Fruit fly (Drosophila melanogaster) whole organism, embryonic: ENCODE data around the gene CG15145.

ENCODE experiments used
- Abd-B ChIP-seq: fragments of 200-800 bp; sonication (Bioruptor generic); optimal IDR thresholded peaks from 2 replicates; lab custom pipeline; 2018; ENCODE audit warnings: missing biosample characterization, mild to moderate bottlenecking, missing genetic modification characterization, moderate library complexity
- Aef1 ChIP-seq: fragments of 200-800 bp; sonication (Bioruptor generic); IDR thresholded peaks from 3 replicates; pipeline ENCODE4 v1.3.6; 2022; ENCODE audit warnings: missing biosample characterization, missing genetic modification characterization
- Atf-2 ChIP-seq: fragments of 200-800 bp; sonication (Bioruptor generic); optimal IDR thresholded peaks from 2 replicates; lab custom pipeline; 2016; ENCODE audit warnings: missing biosample characterization, missing genetic modification characterization
- Atf3 ChIP-seq: fragments of 200-800 bp; sonication (Bioruptor generic); optimal IDR thresholded peaks from 3 replicates; lab custom pipeline; 2016; ENCODE audit warnings: missing biosample characterization, missing genetic modification characterization
- Awh ChIP-seq: fragments of 200-800 bp; sonication (Bioruptor generic); IDR thresholded peaks from 2 replicates; pipeline ENCODE4, ENCODE4 v1.3.6; 2022; ENCODE audit warnings: missing biosample characterization, missing genetic modification characterization
- CG10274 ChIP-seq: fragments of 200-800 bp; sonication (Bioruptor generic); optimal IDR thresholded peaks from 3 replicates; lab custom pipeline; 2017; ENCODE audit warnings: missing biosample characterization, mild to moderate bottlenecking, missing genetic modification characterization
- CG10462 ChIP-seq: fragments of 200-800 bp; sonication (Bioruptor generic); optimal IDR thresholded peaks from 2 replicates; lab custom pipeline; 2016; ENCODE audit warnings: missing biosample characterization, missing genetic modification characterization
- CG12236 ChIP-seq: fragments of 200-800 bp; sonication (Bioruptor generic); optimal IDR thresholded peaks from 2 replicates; lab custom pipeline; 2016; ENCODE audit warnings: missing biosample characterization, missing genetic modification characterization
- CG12769 ChIP-seq: fragments of 200-800 bp; sonication (Bioruptor generic); optimal IDR thresholded peaks from 2 replicates; lab custom pipeline; 2019; ENCODE audit warnings: missing biosample characterization, mild to moderate bottlenecking, missing genetic modification characterization, moderate library complexity
- CG12942 ChIP-seq: fragments of 200-800 bp; sonication (Bioruptor generic); optimal IDR thresholded peaks from 3 replicates; lab custom pipeline; 2016; ENCODE audit warnings: missing biosample characterization, missing genetic modification characterization
- CG1602 ChIP-seq: fragments of 200-800 bp; sonication (Bioruptor generic); optimal IDR thresholded peaks from 3 replicates; lab custom pipeline; 2016; ENCODE audit warnings: missing biosample characterization, missing genetic modification characterization
- CG17385 ChIP-seq: fragments of 200-800 bp; sonication (Bioruptor generic); optimal IDR thresholded peaks from 3 replicates; lab custom pipeline; 2018; ENCODE audit warnings: missing biosample characterization, mild to moderate bottlenecking, missing genetic modification characterization
- CG18011 ChIP-seq: fragments of 200-800 bp; sonication (Bioruptor generic); optimal IDR thresholded peaks from 2 replicates; lab custom pipeline; 2017; ENCODE audit warnings: missing biosample characterization, missing genetic modification characterization, mild to moderate bottlenecking, moderate library complexity, missing genotype
- CG2199 ChIP-seq: fragments of 200-800 bp; sonication (Bioruptor generic); IDR thresholded peaks from 3 replicates; pipeline ENCODE4 v1.3.6; 2022; ENCODE audit warnings: missing biosample characterization, missing genetic modification characterization
- CG30020 ChIP-seq: fragments of 200-800 bp; optimal IDR thresholded peaks from 2 replicates; lab custom pipeline; 2019; ENCODE audit warnings: missing biosample characterization, mild to moderate bottlenecking, missing genetic modification characterization, moderate library complexity
- CG3065 ChIP-seq: fragments of 200-800 bp; sonication (Bioruptor generic); optimal IDR thresholded peaks from 2 replicates; lab custom pipeline; 2016; ENCODE audit warnings: missing biosample characterization, missing genetic modification characterization
- CG4730 ChIP-seq: fragments of 200-800 bp; sonication (Bioruptor generic); IDR thresholded peaks from 2 replicates; pipeline ENCODE4 v1.3.6; 2022; ENCODE audit warnings: missing biosample characterization, missing genetic modification characterization
- CG6854 ChIP-seq: fragments of 200-800 bp; sonication (Bioruptor generic); optimal IDR thresholded peaks from 3 replicates; lab custom pipeline; 2017; ENCODE audit warnings: missing biosample characterization, mild to moderate bottlenecking, missing genetic modification characterization
- CG7556 ChIP-seq: fragments of 200-800 bp; sonication (Bioruptor generic); optimal IDR thresholded peaks from 2 replicates; lab custom pipeline; 2017; ENCODE audit warnings: missing biosample characterization, mild to moderate bottlenecking, missing genetic modification characterization
- CG7963 ChIP-seq: fragments of 200-800 bp; sonication (Bioruptor generic); IDR thresholded peaks from 3 replicates; pipeline ENCODE4 v1.3.6; 2022; ENCODE audit warnings: missing biosample characterization, missing genetic modification characterization; ENCODE audit not compliant: partially characterized antibody
- CG8388 ChIP-seq: fragments of 200-800 bp; sonication (Bioruptor generic); optimal IDR thresholded peaks from 2 replicates; lab custom pipeline; 2019; ENCODE audit warnings: missing biosample characterization, mild to moderate bottlenecking, missing genetic modification characterization, moderate library complexity
- CrebB ChIP-seq: fragments of 200-800 bp; sonication (Bioruptor generic); optimal IDR thresholded peaks from 3 replicates; lab custom pipeline; 2018; ENCODE audit warnings: missing biosample characterization, mild to moderate bottlenecking, missing genetic modification characterization
- D19A ChIP-seq: fragments of 200-800 bp; optimal IDR thresholded peaks from 3 replicates; lab custom pipeline; 2019; ENCODE audit warnings: missing biosample characterization, mild to moderate bottlenecking, missing genetic modification characterization, moderate library complexity
- Dek ChIP-seq: fragments of 200-800 bp; sonication (Bioruptor generic); optimal IDR thresholded peaks from 3 replicates; lab custom pipeline; 2019; ENCODE audit warnings: missing biosample characterization, mild to moderate bottlenecking, missing genetic modification characterization, moderate library complexity
- Drgx ChIP-seq: fragments of 200-800 bp; sonication (Bioruptor generic); IDR thresholded peaks from 2 replicates; pipeline ENCODE4 v1.3.6; 2022; ENCODE audit warnings: missing biosample characterization, missing genetic modification characterization
- HLH3B ChIP-seq: fragments of 200-800 bp; sonication (Bioruptor generic); IDR thresholded peaks from 2 replicates; pipeline ENCODE4 v1.3.6; 2022; ENCODE audit warnings: missing biosample characterization, missing genetic modification characterization
- HLH4C ChIP-seq: fragments of 200-800 bp; sonication (Bioruptor generic); IDR thresholded peaks from 3 replicates; pipeline ENCODE4 v1.3.6; 2022; ENCODE audit warnings: missing biosample characterization, missing genetic modification characterization; ENCODE audit not compliant: partially characterized antibody
- HLH54F ChIP-seq: fragments of 200-800 bp; sonication (Bioruptor generic); optimal IDR thresholded peaks from 3 replicates; lab custom pipeline; 2016; ENCODE audit warnings: missing biosample characterization, missing genetic modification characterization
- Mad ChIP-seq: fragments of 200-800 bp; sonication (Bioruptor generic); optimal IDR thresholded peaks from 2 replicates; lab custom pipeline; 2016; ENCODE audit warnings: missing biosample characterization, missing genetic modification characterization
- Max ChIP-seq: fragments of 200-800 bp; sonication (Bioruptor generic); optimal IDR thresholded peaks from 2 replicates; lab custom pipeline; 2016; ENCODE audit warnings: missing biosample characterization, mild to moderate bottlenecking, missing genetic modification characterization
- Mes4 ChIP-seq: fragments of 200-800 bp; sonication (Bioruptor generic); optimal IDR thresholded peaks from 2 replicates; lab custom pipeline; 2016; ENCODE audit warnings: missing biosample characterization, missing genetic modification characterization
- Side ChIP-seq: fragments of 200-800 bp; sonication (Bioruptor generic); optimal IDR thresholded peaks from 2 replicates; lab custom pipeline; 2016; ENCODE audit warnings: missing biosample characterization, missing genetic modification characterization
- Sox102F ChIP-seq: fragments of 200-800 bp; sonication (Bioruptor generic); optimal IDR thresholded peaks from 2 replicates; lab custom pipeline; 2018; ENCODE audit warnings: missing biosample characterization, mild to moderate bottlenecking, missing genetic modification characterization, moderate library complexity
- Usf ChIP-seq: fragments of 200-800 bp; sonication (Bioruptor generic); optimal IDR thresholded peaks from 2 replicates; lab custom pipeline; 2017; ENCODE audit warnings: missing genotype, missing biosample characterization, missing genetic modification characterization
- amos ChIP-seq: fragments of 200-800 bp; sonication (Bioruptor generic); IDR thresholded peaks from 2 replicates; pipeline ENCODE4 v1.3.6; 2022; ENCODE audit warnings: missing biosample characterization, missing genetic modification characterization; ENCODE audit not compliant: partially characterized antibody
- ci ChIP-seq: fragments of 200-800 bp; sonication (Bioruptor generic); IDR thresholded peaks from 3 replicates; pipeline ENCODE4 v1.3.6; 2022; ENCODE audit warnings: missing biosample characterization, missing genetic modification characterization
- cwo ChIP-seq: fragments of 200-800 bp; sonication (Bioruptor generic); optimal IDR thresholded peaks from 3 replicates; lab custom pipeline; 2017; ENCODE audit warnings: missing biosample characterization, missing genetic modification characterization, mild to moderate bottlenecking, moderate library complexity, missing genetic modification reagents
- exex ChIP-seq: fragments of 200-800 bp; sonication (Bioruptor generic); optimal IDR thresholded peaks from 4 replicates; lab custom pipeline; 2018; ENCODE audit warnings: missing biosample characterization, mild to moderate bottlenecking, missing genetic modification characterization, moderate library complexity
- fd3F ChIP-seq: fragments of 200-800 bp; sonication (Bioruptor generic); optimal IDR thresholded peaks from 2 replicates; lab custom pipeline; 2018; ENCODE audit warnings: missing biosample characterization, mild to moderate bottlenecking, missing genetic modification characterization, moderate library complexity
- fu2 ChIP-seq: fragments of 200-800 bp; sonication (Bioruptor generic); optimal IDR thresholded peaks from 2 replicates; lab custom pipeline; 2016; ENCODE audit warnings: missing biosample characterization, missing genetic modification characterization
- gem ChIP-seq: fragments of 200-800 bp; sonication (Bioruptor generic); optimal IDR thresholded peaks from 2 replicates; lab custom pipeline; 2019; ENCODE audit warnings: missing biosample characterization, mild to moderate bottlenecking, missing genetic modification characterization, moderate library complexity
- hth ChIP-seq: fragments of >200 bp; optimal IDR thresholded peaks from 2 replicates; lab custom pipeline; 2017; ENCODE audit warnings: inconsistent platforms
- kah ChIP-seq: fragments of 200-800 bp; sonication (Bioruptor generic); optimal IDR thresholded peaks from 2 replicates; lab custom pipeline; 2018; ENCODE audit warnings: missing biosample characterization, mild to moderate bottlenecking, missing genetic modification characterization
- nau ChIP-seq: fragments of 200-800 bp; sonication (Bioruptor generic); optimal IDR thresholded peaks from 3 replicates; lab custom pipeline; 2017; ENCODE audit warnings: missing biosample characterization, mild to moderate bottlenecking, missing genetic modification characterization, missing genetic modification reagents
- slbo ChIP-seq: fragments of 200-800 bp; sonication (Bioruptor generic); IDR thresholded peaks from 2 replicates; pipeline ENCODE4 v1.3.6; 2022; ENCODE audit warnings: missing biosample characterization, missing genetic modification characterization
- sob ChIP-seq: fragments of 200-800 bp; sonication (Bioruptor generic); IDR thresholded peaks from 2 replicates; pipeline ENCODE4 v1.3.6; 2022; ENCODE audit warnings: missing biosample characterization, missing genetic modification characterization
- tna ChIP-seq: fragments of 200-800 bp; sonication (Bioruptor generic); IDR thresholded peaks from 2 replicates; pipeline ENCODE4 v1.3.6; 2022; ENCODE audit warnings: missing biosample characterization, missing genetic modification characterization; ENCODE audit not compliant: partially characterized antibody
- twi ChIP-seq: fragments of 200-800 bp; optimal IDR thresholded peaks from 2 replicates; lab custom pipeline; 2019; ENCODE audit warnings: missing biosample characterization, mild to moderate bottlenecking, missing genetic modification characterization, moderate library complexity
- vvl ChIP-seq: fragments of 200-800 bp; sonication (Bioruptor generic); IDR thresholded peaks from 2 replicates; pipeline ENCODE4 v1.3.6; 2022; ENCODE audit warnings: missing biosample characterization, missing genetic modification characterization
- wdn ChIP-seq: fragments of 200-800 bp; sonication (Bioruptor generic); IDR thresholded peaks from 2 replicates; pipeline ENCODE4 v1.3.6; 2022; ENCODE audit warnings: missing biosample characterization, missing genetic modification characterization

The CG15145 gene

dm6 chr2L:17480943-17481580 is 51.0 kb downstream of the CG15145 start, which contains the start of the genes fws and Lamtor3 (continued):
- TF ChIP-seq Sox102F: peak; percentile 99
- TF ChIP-seq D19A (tag; lab: Kevin White, UChicago): peak; percentile 93
- peak; percentile 99 for TF ChIP-seq CG4730 (GFP tag; lab: Robert Waterston, UW)
- TF ChIP-seq nau (GFP tag; lab: Kevin White, UChicago): peak; percentile 96
- peak; percentile 100 for TF ChIP-seq Drgx (GFP tag; lab: Robert Waterston, UW)
- peak; percentile 100 for TF ChIP-seq gem (tag; lab: Kevin White, UChicago)
- TF ChIP-seq sob (GFP tag; lab: Robert Waterston, UW): peak; percentile 99
- TF ChIP-seq CG1602: peak; percentile 97
- TF ChIP-seq CG12236 (GFP tag; lab: Kevin White, UChicago): peak; percentile 57
- TF ChIP-seq HLH3B: peak; percentile 99
- peak; percentile 84 for TF ChIP-seq CG10274 (GFP tag; lab: Kevin White, UChicago)
- TF ChIP-seq twi (tag; lab: Kevin White, UChicago): peak; percentile 92
- TF ChIP-seq hth (lab: Kevin White, UChicago): no peak
- peak; percentile 92 for TF ChIP-seq Max (GFP tag; lab: Kevin White, UChicago)
- peak; percentile 72 for TF ChIP-seq Side
- peak; percentile 96 for TF ChIP-seq CG12942
- peak; percentile 93 for TF ChIP-seq CG6854 (GFP tag; lab: Kevin White, UChicago)
- TF ChIP-seq HLH54F (GFP tag; lab: Kevin White, UChicago): peak; percentile 92
- no peak for TF ChIP-seq amos (GFP tag; lab: Robert Waterston, UW)
- peak; percentile 71 for TF ChIP-seq HLH4C
- peak; percentile 99 for TF ChIP-seq Aef1 (GFP tag; lab: Robert Waterston, UW)
- TF ChIP-seq Abd-B (GFP tag; lab: Kevin White, UChicago): peak; percentile 98
- peak; percentile 96 for TF ChIP-seq Mad (GFP tag; lab: Kevin White, UChicago)
- TF ChIP-seq CG30020 (tag; lab: Kevin White, UChicago): peak; percentile 85
- peak; percentile 72 for TF ChIP-seq Mes4 (GFP tag; lab: Kevin White, UChicago)
- TF ChIP-seq cwo: peak; percentile 95
- TF ChIP-seq CG12769 (tag; lab: Kevin White, UChicago): peak; percentile 95
- TF ChIP-seq Atf-2 (GFP tag; lab: Kevin White, UChicago): peak; percentile 68
- 0 out of 3 replicates have a peak, but pooled peaks have one; percentile 43 for TF ChIP-seq CG7963 (GFP tag; lab: Robert Waterston, UW)
- TF ChIP-seq CrebB (tag; lab: Kevin White, UChicago): peak; percentile 95
- TF ChIP-seq fd3F (GFP tag; lab: Kevin White, UChicago): peak; percentile 98
- TF ChIP-seq CG10462 (GFP tag; lab: Kevin White, UChicago): peak; percentile 95
- peak; percentile 100 for TF ChIP-seq vvl
- TF ChIP-seq tna (GFP tag; lab: Robert Waterston, UW): no peak; the same call in 1 of the 2 replicates
- peak; percentile 100 for TF ChIP-seq slbo
- TF ChIP-seq Atf3 (GFP tag; lab: Kevin White, UChicago): peak; percentile 79
- peak; percentile 99 for TF ChIP-seq ci (GFP tag; lab: Robert Waterston, UW)
- TF ChIP-seq exex (tag; lab: Kevin White, UChicago): peak; percentile 85
- peak; percentile 93 for TF ChIP-seq CG18011 (GFP tag; lab: Kevin White, UChicago)
- peak; percentile 96 for TF ChIP-seq CG17385 (GFP tag; lab: Kevin White, UChicago)
- peak; percentile 92 for TF ChIP-seq CG3065 (GFP tag; lab: Kevin White, UChicago)
- peak; percentile 99 for TF ChIP-seq Awh (GFP tag; lab: Robert Waterston, UW)
- TF ChIP-seq wdn (GFP tag; lab: Robert Waterston, UW): peak; percentile 99
- TF ChIP-seq CG8388 (GFP tag; lab: Kevin White, UChicago): peak; percentile 96
- peak; percentile 88 for TF ChIP-seq kah (GFP tag; lab: Kevin White, UChicago)
- peak; percentile 99 for TF ChIP-seq CG2199 (GFP tag; lab: Robert Waterston, UW)
- TF ChIP-seq CG7556 (GFP tag; lab: Kevin White, UChicago): peak; percentile 97
- peak; percentile 98 for TF ChIP-seq Dek (tag; lab: Kevin White, UChicago)
- TF ChIP-seq Usf (GFP tag; lab: Kevin White, UChicago): peak; percentile 97
- TF ChIP-seq fu2: peak; percentile 87
